Worm (Caenorhabditis elegans) whole organism, late embryonic: ENCODE measurements around the gene ubq-1.
A peak's percentile ranks its signal among the peaks of the same experiment; 100 is the strongest.

Source experiments
- C08G9.2 ChIP-seq: sonication (generic microtip); optimal IDR thresholded peaks from 2 replicates; lab custom pipeline; 2016; ENCODE audit warnings: mild to moderate bottlenecking, missing genetic modification characterization, moderate library complexity, missing compliant biosample characterization
- K09A11.1 ChIP-seq: sonication (generic microtip); optimal IDR thresholded peaks from 2 replicates; lab custom pipeline; 2017; ENCODE audit warnings: antibody characterized with exemption, mild to moderate bottlenecking, missing genetic modification characterization, missing compliant biosample characterization; ENCODE audit not compliant: insufficient read depth
- T23F11.4 ChIP-seq: fragments of 200-800 bp; sonication (Bioruptor generic); optimal IDR thresholded peaks from 2 replicates; lab custom pipeline; 2018; ENCODE audit warnings: mild to moderate bottlenecking, missing genetic modification characterization, missing compliant biosample characterization
- Y22D7AL.16 ChIP-seq: sonication (generic microtip); optimal IDR thresholded peaks from 2 replicates; lab custom pipeline; 2016; ENCODE audit warnings: missing genetic modification characterization, missing compliant biosample characterization
- ceh-19 ChIP-seq: fragments of 200-800 bp; sonication (Bioruptor generic); optimal IDR thresholded peaks from 2 replicates; lab custom pipeline; 2018; ENCODE audit warnings: mild to moderate bottlenecking, missing genetic modification characterization, missing compliant biosample characterization
- ceh-2 ChIP-seq: sonication (generic microtip); optimal IDR thresholded peaks from 2 replicates; lab custom pipeline; 2016; ENCODE audit warnings: missing genotype, missing genetic modification characterization, missing compliant biosample characterization
- ceh-22 ChIP-seq: sonication (generic microtip); optimal IDR thresholded peaks from 2 replicates; lab custom pipeline; 2017; ENCODE audit warnings: missing biosample characterization, missing genetic modification characterization
- ceh-24 ChIP-seq: sonication (generic microtip); optimal IDR thresholded peaks from 2 replicates; lab custom pipeline; 2016; ENCODE audit warnings: mild to moderate bottlenecking, missing genetic modification characterization, missing compliant biosample characterization
- ceh-30 ChIP-seq: fragments of 150-350 bp; optimal IDR thresholded peaks from 2 replicates; lab custom pipeline; 2014; ENCODE audit warnings: missing biosample characterization, missing genetic modification characterization
- ceh-34 ChIP-seq: sonication (generic microtip); optimal IDR thresholded peaks from 2 replicates; lab custom pipeline; 2016; ENCODE audit warnings: mild to moderate bottlenecking, missing genetic modification characterization, missing compliant biosample characterization
- ceh-6 ChIP-seq: fragments of 200-800 bp; sonication (Bioruptor generic); optimal IDR thresholded peaks from 2 replicates; lab custom pipeline; 2018; ENCODE audit warnings: mild to moderate bottlenecking, missing genetic modification characterization, missing compliant biosample characterization
- dmd-4 ChIP-seq: sonication (generic microtip); optimal IDR thresholded peaks from 2 replicates; lab custom pipeline; 2016; ENCODE audit warnings: borderline replicate concordance, missing genetic modification characterization, missing compliant biosample characterization
- dve-1 ChIP-seq: sonication (generic microtip); optimal IDR thresholded peaks from 2 replicates; lab custom pipeline; 2017; ENCODE audit warnings: antibody characterized with exemption, mild to moderate bottlenecking, missing genetic modification characterization, missing compliant biosample characterization
- elt-2 ChIP-seq: sonication (generic microtip); optimal IDR thresholded peaks from 2 replicates; lab custom pipeline; 2016; ENCODE audit warnings: missing genetic modification reagents, missing genetic modification characterization, missing compliant biosample characterization
- elt-4 ChIP-seq: sonication (generic microtip); optimal IDR thresholded peaks from 2 replicates; lab custom pipeline; 2016; ENCODE audit warnings: missing genetic modification characterization, missing compliant biosample characterization
- fkh-10 ChIP-seq: fragments of 150-350 bp; optimal IDR thresholded peaks from 2 replicates; lab custom pipeline; 2014; ENCODE audit warnings: missing biosample characterization, missing genetic modification reagents, missing genetic modification characterization
- hlh-15 ChIP-seq: sonication (generic microtip); optimal IDR thresholded peaks from 2 replicates; lab custom pipeline; 2016; ENCODE audit warnings: missing genetic modification characterization, missing compliant biosample characterization
- hlh-8 ChIP-seq: sonication (generic microtip); optimal IDR thresholded peaks from 2 replicates; lab custom pipeline; 2016; ENCODE audit warnings: missing genotype, missing genetic modification characterization, missing compliant biosample characterization
- nhr-232 ChIP-seq: sonication (generic microtip); optimal IDR thresholded peaks from 2 replicates; lab custom pipeline; 2016; ENCODE audit warnings: missing genetic modification characterization, missing compliant biosample characterization
- npax-4 ChIP-seq: sonication (generic microtip); optimal IDR thresholded peaks from 2 replicates; lab custom pipeline; 2016; ENCODE audit warnings: missing genetic modification characterization, missing compliant biosample characterization
- pat-9 ChIP-seq: fragments of 200-800 bp; sonication (Bioruptor generic); optimal IDR thresholded peaks from 2 replicates; lab custom pipeline; 2018; ENCODE audit warnings: mild to moderate bottlenecking, missing genetic modification characterization, moderate library complexity, missing compliant biosample characterization
- pax-1 ChIP-seq: fragments of 150-350 bp; optimal IDR thresholded peaks from 2 replicates; lab custom pipeline; 2014; ENCODE audit warnings: missing biosample characterization, missing genetic modification characterization
- pha-2 ChIP-seq: sonication (generic microtip); optimal IDR thresholded peaks from 2 replicates; lab custom pipeline; 2017; ENCODE audit warnings: mild to moderate bottlenecking, missing genetic modification characterization, missing compliant biosample characterization
- rnt-1 ChIP-seq: sonication (generic microtip); optimal IDR thresholded peaks from 2 replicates; lab custom pipeline; 2016; ENCODE audit warnings: missing genetic modification characterization, missing compliant biosample characterization
- sdc-2 ChIP-seq: sonication (generic microtip); optimal IDR thresholded peaks from 2 replicates; lab custom pipeline; 2016; ENCODE audit warnings: missing genotype, missing genetic modification characterization, missing compliant biosample characterization
- unc-42 ChIP-seq: sonication (generic microtip); optimal IDR thresholded peaks from 2 replicates; lab custom pipeline; 2016; ENCODE audit warnings: missing genotype, missing genetic modification characterization, missing compliant biosample characterization
- unc-55 ChIP-seq: sonication (generic microtip); optimal IDR thresholded peaks from 2 replicates; lab custom pipeline; 2017; ENCODE audit warnings: missing biosample characterization, missing genetic modification reagents, missing genetic modification characterization
- zip-5 ChIP-seq: sonication (generic microtip); optimal IDR thresholded peaks from 2 replicates; lab custom pipeline; 2016; ENCODE audit warnings: missing genetic modification characterization, missing compliant biosample characterization
- ztf-16 ChIP-seq: sonication (generic microtip); optimal IDR thresholded peaks from 2 replicates; lab custom pipeline; 2017; ENCODE audit warnings: missing genetic modification characterization, missing compliant biosample characterization

ubq-1 gene

ce11 chrIII:5919799-5920387, 20.2 kb upstream of the ubq-1 start, which contains the start of the genes tdo-2 and C28H8.2:
TSS of gene tdo-2 (minus strand) at chrIII:5919955.
TSS of gene C28H8.2 (plus strand) at chrIII:5920322.
- no peak for TF ChIP-seq unc-42 (tag; lab: Kevin White, UChicago)
- TF ChIP-seq ceh-22 (tag; lab: Kevin White, UChicago): no peak
- TF ChIP-seq sdc-2: no peak
- no peak for TF ChIP-seq dve-1

- TF ChIP-seq elt-2 (tag; lab: Kevin White, UChicago) (peak; percentile 14), zip-5 (no peak)
Observed at ce11 chrIII:5921067-5921678, 18.9 kb upstream of the ubq-1 start.

- no peak for TF ChIP-seq pat-9 (tag; lab: Kevin White, UChicago)
- no peak for TF ChIP-seq C08G9.2
- TF ChIP-seq zip-5: no peak
- no peak for TF ChIP-seq dmd-4 (tag; lab: Kevin White, UChicago)
- TF ChIP-seq sdc-2: no peak
- no peak for TF ChIP-seq npax-4 (tag; lab: Kevin White, UChicago)
- no peak for TF ChIP-seq ceh-34 (tag; lab: Kevin White, UChicago)
- TF ChIP-seq fkh-10 (GFP tag; lab: Kevin White, UChicago): no peak
- no peak for TF ChIP-seq ceh-24 (tag; lab: Kevin White, UChicago)
- TF ChIP-seq hlh-15: no peak
- TF ChIP-seq ceh-22 (tag; lab: Kevin White, UChicago): no peak
- TF ChIP-seq pha-2 (tag; lab: Kevin White, UChicago): no peak
- no peak for TF ChIP-seq K09A11.1
- no peak for TF ChIP-seq pax-1 (tag; lab: Kevin White, UChicago)
- no peak for TF ChIP-seq dve-1
- no peak for TF ChIP-seq hlh-8 (tag; lab: Kevin White, UChicago)
- no peak for TF ChIP-seq T23F11.4 (GFP tag; lab: Kevin White, UChicago)
Observed at ce11 chrIII:5922236-5922635, 17.8 kb upstream of the ubq-1 start.

ce11 chrIII:5925724-5926123, 14.3 kb upstream of the ubq-1 start, which contains the start of the genes dnc-2 and bcl-7:
TSS of gene dnc-2 (minus strand) at chrIII:5925756.
TSS of gene bcl-7 (plus strand) at chrIII:5926086.
- TF ChIP-seq unc-42 (tag; lab: Kevin White, UChicago): peak; percentile 26
- no peak for TF ChIP-seq ceh-30 (tag; lab: Kevin White, UChicago)

ce11 chrIII:5930659-5931058, 9.4 kb upstream of the ubq-1 start:
- TF ChIP-seq rnt-1 (tag; lab: Kevin White, UChicago): peak; percentile 0
- TF ChIP-seq Y22D7AL.16 (tag; lab: Kevin White, UChicago): no peak
- peak; percentile 26 for TF ChIP-seq unc-55 (GFP tag; lab: Kevin White, UChicago)
- TF ChIP-seq hlh-8 (tag; lab: Kevin White, UChicago): peak; percentile 25

ce11 chrIII:5931433-5931994, 8.5 kb upstream of the ubq-1 start, which contains the start of gene EGAP1.5:
TSS of gene EGAP1.5 (plus strand) at chrIII:5931721.
- TF ChIP-seq nhr-232 (no peak), ceh-2 (tag; lab: Kevin White, UChicago) (no peak), elt-4 (tag; lab: Kevin White, UChicago) (no peak), ztf-16 (tag; lab: Kevin White, UChicago) (no peak), ceh-19 (GFP tag; lab: Kevin White, UChicago) (no peak), pat-9 (tag; lab: Kevin White, UChicago) (peak; percentile 28), ceh-6 (GFP tag; lab: Kevin White, UChicago) (no peak), ceh-34 (tag; lab: Kevin White, UChicago) (peak; percentile 37)
